Worm (Caenorhabditis elegans): ENCODE data around the gene H28G03.3.

The H28G03.3 gene

ce11 chrX:5226265-5226664 is at the start of gene H28G03.3:
H28G03.3 (minus strand) TSS chrX:5226365.
- TF ChIP-seq W03F9.2 (tag; optimal IDR thresholded peaks at IDR 0.05) (no peak), him-1 (tag; optimal IDR thresholded peaks at IDR 0.05) (no peak), dao-5 (tag; optimal IDR thresholded peaks at IDR 0.05) (no peak)

DNA sequence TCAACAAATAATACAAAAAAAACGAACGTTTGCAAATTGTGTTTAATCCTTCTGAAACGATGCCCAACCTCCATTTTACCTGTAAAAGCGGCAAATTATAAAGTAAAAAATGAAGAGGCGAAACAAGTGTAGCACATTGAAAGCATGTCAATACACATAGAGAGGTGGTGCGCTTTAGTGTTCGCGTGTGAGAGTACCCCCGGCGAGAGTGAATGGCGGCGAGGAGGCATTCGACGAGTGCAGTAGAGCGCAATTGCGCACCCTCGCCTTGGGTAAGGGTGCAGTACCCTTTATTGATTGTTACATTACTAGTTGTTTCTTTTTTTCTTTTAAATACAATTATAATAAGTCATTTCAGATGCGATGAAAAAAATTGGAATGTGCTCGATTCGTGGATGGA is 49.0 kb upstream of the H28G03.3 start, which contains the start of gene hst-6:
Gene hst-6, plus strand, starts transcription at position 353 of the 400 bp plus-strand sequence.
- TF ChIP-seq dao-5 (tag; optimal IDR thresholded peaks at IDR 0.05): no peak

- no peak for TF ChIP-seq dao-5 (tag; optimal IDR thresholded peaks at IDR 0.05)
- TF ChIP-seq him-1 (tag; optimal IDR thresholded peaks at IDR 0.05): no peak
- no peak for TF ChIP-seq W03F9.2 (tag; optimal IDR thresholded peaks at IDR 0.05)
Observed at ce11 chrX:5269359-5269758, 43.2 kb upstream of the H28G03.3 start.

ce11 chrX:5268062-5268461 is 41.9 kb upstream of the H28G03.3 start:
- TF ChIP-seq him-1 (tag; optimal IDR thresholded peaks at IDR 0.05): no peak
- TF ChIP-seq W03F9.2 (tag; optimal IDR thresholded peaks at IDR 0.05): no peak
- no peak for TF ChIP-seq dao-5 (tag; optimal IDR thresholded peaks at IDR 0.05)

DNA sequence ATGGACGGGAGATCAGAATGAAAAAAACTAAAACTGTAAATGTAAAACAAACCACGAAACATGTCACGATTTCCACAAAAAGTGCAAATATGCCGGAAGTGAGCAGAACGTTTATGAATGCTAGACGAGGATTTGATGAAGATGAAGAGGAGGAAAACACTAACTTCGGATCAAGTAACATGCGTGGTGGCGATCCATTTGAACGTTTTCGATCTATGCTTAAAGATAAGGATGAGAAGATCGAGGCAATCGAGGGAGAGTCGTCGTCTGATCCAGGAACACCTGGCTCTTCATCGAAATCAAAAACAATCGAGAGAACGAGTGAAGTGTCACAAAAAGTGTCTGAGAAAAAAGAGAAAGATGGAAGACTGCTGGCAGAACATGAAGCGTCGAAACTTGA is 39.2 kb upstream of the H28G03.3 start:
- TF ChIP-seq W03F9.2 (tag; optimal IDR thresholded peaks at IDR 0.05): no peak
- no peak for TF ChIP-seq dao-5 (tag; optimal IDR thresholded peaks at IDR 0.05)
- no peak for TF ChIP-seq him-1 (tag; optimal IDR thresholded peaks at IDR 0.05)

ce11 chrX:5264026-5264425 is 37.9 kb upstream of the H28G03.3 start, which contains the start of gene Y34B4A.4:
Y34B4A.4 (plus strand) TSS chrX:5264326.
- no peak for TF ChIP-seq him-1 (tag; optimal IDR thresholded peaks at IDR 0.05)
- no peak for TF ChIP-seq W03F9.2 (tag; optimal IDR thresholded peaks at IDR 0.05)
- TF ChIP-seq dao-5 (tag; optimal IDR thresholded peaks at IDR 0.05): no peak

DNA sequence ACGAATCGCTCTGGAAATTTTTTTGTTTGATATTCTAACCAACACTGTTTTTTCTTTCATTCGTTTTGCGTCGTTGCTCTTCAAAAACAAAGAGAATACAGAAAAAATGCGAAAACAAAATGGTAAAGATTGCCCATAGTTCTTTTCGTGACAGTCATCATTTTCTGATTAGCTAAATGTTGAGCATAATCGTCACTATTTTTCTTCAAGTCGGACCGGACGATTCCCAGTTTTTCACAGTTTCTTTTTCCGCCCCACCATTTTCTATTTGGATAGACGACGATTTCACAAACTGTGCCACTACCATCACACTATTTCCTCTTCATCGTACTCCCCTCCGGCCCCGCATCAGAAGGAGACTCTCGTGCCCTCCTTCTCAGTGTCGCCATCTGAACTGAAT is 37.4 kb upstream of the H28G03.3 start:
- TF ChIP-seq him-1 (tag; optimal IDR thresholded peaks at IDR 0.05): no peak
- TF ChIP-seq dao-5 (tag; optimal IDR thresholded peaks at IDR 0.05): no peak
- TF ChIP-seq W03F9.2 (tag; optimal IDR thresholded peaks at IDR 0.05): no peak

DNA sequence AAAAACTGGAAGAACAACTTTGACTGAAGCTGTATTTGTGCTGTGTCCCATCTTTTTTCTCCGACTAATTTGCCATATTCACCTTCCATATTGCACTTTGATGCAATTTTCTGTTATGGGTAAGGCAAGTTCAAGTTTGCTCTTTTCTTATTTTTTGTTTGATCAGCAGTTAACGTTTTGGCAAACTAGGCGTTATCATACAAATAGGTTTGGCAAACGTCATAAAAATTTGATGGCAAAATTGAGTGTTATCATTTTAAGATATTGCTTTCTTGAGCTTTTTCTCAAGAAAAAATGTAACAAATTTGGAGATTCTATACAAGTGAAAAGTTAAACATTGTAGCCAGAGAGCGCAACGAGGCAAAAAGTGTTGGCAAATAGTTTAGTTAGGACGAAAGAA is 35.9 kb upstream of the H28G03.3 start:
- TF ChIP-seq him-1 (tag; optimal IDR thresholded peaks at IDR 0.05): no peak
- TF ChIP-seq dao-5 (tag; optimal IDR thresholded peaks at IDR 0.05): no peak
- TF ChIP-seq W03F9.2 (tag; optimal IDR thresholded peaks at IDR 0.05): no peak

DNA sequence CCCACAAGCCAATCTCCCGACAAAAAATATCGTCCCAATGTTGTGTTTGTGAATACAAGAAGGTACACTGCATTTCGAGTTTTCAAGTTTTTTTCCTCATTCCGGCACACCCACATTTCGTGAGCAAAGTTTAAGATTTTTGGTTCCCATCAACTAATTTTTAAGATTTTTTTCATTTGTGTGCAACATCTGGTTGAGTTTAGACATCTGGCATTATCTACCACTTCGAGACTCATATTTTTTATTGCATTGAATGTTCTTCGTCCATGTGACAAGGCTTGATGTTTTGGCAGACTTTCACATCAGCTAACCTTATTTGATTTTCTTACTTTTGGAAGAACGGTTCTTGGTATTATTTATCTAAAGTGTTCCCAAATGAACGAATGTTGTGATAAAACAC is 34.2 kb upstream of the H28G03.3 start:
- no peak for TF ChIP-seq him-1 (tag; optimal IDR thresholded peaks at IDR 0.05)
- TF ChIP-seq dao-5 (tag; optimal IDR thresholded peaks at IDR 0.05): no peak
- TF ChIP-seq W03F9.2 (tag; optimal IDR thresholded peaks at IDR 0.05): no peak

- TF ChIP-seq dao-5 (tag; optimal IDR thresholded peaks at IDR 0.05) (no peak), him-1 (tag; optimal IDR thresholded peaks at IDR 0.05) (no peak), W03F9.2 (tag; optimal IDR thresholded peaks at IDR 0.05) (no peak)
Observed at ce11 chrX:5256999-5257398, 30.8 kb upstream of the H28G03.3 start, which contains the start of gene nspg-12. nspg-12 (plus strand) TSS chrX:5257299.

- TF ChIP-seq dao-5 (tag; optimal IDR thresholded peaks at IDR 0.05) (no peak), him-1 (tag; optimal IDR thresholded peaks at IDR 0.05) (no peak), W03F9.2 (tag; optimal IDR thresholded peaks at IDR 0.05) (no peak)
Observed at ce11 chrX:5255320-5255719, 29.2 kb upstream of the H28G03.3 start.

DNA sequence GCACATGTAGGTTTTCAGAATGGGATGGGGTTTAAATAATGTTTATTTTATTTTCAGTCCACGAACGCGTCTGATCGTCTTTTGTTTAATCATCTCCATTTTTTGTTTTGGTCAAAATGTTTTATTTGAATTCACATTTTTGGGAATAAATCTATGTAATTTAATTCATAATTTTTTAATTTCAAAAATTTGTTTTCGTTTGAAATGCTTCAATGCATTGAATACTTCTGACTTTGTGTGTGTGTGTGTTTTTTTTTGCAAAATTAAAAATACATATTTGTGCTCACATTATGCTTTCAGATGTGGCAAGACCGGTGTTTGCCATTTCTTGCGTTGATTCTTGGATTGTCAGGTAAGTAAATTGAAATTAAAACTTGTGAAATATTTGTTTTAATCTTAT is 28.7 kb upstream of the H28G03.3 start, which contains the start of gene nspg-13:
Gene nspg-13, plus strand, starts transcription at position 301 of the 400 bp plus-strand sequence.
- TF ChIP-seq him-1 (tag; optimal IDR thresholded peaks at IDR 0.05) (no peak), W03F9.2 (tag; optimal IDR thresholded peaks at IDR 0.05) (no peak), dao-5 (tag; optimal IDR thresholded peaks at IDR 0.05) (no peak)

DNA sequence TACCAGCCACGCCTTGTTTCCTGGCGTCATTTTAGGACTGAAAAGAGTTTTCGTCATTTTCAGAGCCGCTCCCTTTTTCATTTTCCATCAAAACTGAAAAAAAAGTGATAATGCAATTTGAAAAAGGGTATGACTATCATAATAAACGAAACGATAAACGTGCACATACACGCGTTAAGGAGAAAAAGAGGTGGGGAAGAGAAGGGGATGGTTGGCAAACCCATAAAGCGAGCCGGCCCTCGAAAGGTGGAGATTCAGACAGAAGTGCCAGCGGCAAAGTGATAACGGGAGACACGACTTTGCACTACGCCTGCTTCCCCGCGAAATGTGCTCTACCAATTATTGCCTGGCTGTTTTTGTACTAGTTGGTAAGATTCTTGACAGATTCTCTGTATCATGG is 26.6 kb upstream of the H28G03.3 start, which contains the start of gene nspg-14:
Gene nspg-14, plus strand, starts transcription at position 250 of the 400 bp plus-strand sequence.
- no peak for TF ChIP-seq him-1 (tag; optimal IDR thresholded peaks at IDR 0.05)
- TF ChIP-seq dao-5 (tag; optimal IDR thresholded peaks at IDR 0.05): no peak
- no peak for TF ChIP-seq W03F9.2 (tag; optimal IDR thresholded peaks at IDR 0.05)

DNA sequence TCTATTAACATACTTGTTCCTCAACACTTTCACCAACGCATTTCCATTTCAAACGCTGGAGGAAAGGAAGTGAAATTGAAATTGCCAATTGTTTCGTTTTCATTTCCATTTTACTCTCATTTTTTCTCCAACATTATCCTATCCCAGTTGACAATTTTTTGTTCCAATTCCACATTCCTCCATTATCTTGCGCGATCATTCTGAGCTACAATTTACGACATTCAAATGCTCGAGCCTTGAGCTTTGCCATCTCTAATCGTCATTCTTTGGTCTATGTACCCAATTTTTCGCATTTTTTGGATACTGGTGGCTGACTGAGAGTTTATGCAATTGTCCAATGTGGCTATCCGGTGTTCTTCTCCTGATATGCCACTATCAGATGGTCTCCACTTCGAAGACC is 23.4 kb upstream of the H28G03.3 start, which contains the start of gene Y34B4A.10:
Gene Y34B4A.10, plus strand, starts transcription at position 301 of the 400 bp plus-strand sequence.
- TF ChIP-seq W03F9.2 (tag; optimal IDR thresholded peaks at IDR 0.05) (no peak), dao-5 (tag; optimal IDR thresholded peaks at IDR 0.05) (no peak), him-1 (tag; optimal IDR thresholded peaks at IDR 0.05) (no peak)

DNA sequence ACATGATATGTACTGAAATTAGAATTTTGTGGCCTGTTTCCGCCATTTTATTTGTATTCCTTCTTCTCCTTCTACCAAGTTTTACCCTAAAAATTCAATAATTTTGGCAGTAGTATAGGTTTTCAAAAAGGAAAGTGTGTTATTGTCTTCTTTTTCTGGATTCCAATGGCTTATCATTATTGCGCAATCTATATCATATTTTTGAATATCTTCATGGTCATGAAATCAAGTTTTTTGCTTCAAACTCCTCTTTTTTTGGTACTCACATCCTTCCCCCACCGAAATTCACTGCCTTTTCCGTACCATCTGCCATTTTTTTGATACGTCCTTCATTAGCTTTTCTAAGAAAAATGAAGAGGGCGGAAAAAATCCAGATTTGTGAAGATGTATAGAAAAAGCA is 22.6 kb upstream of the H28G03.3 start:
- no peak for TF ChIP-seq dao-5 (tag; optimal IDR thresholded peaks at IDR 0.05)
- TF ChIP-seq W03F9.2 (tag; optimal IDR thresholded peaks at IDR 0.05): no peak

Data from whole organism, L4/young adult.